Worm (Caenorhabditis elegans) whole organism, L4/young adult: ENCODE data around the gene clec-66.

Experiments
- W03F9.2 ChIP-seq: fragments of 150-350 bp; optimal IDR thresholded peaks from 2 replicates; lab custom pipeline; 2014; ENCODE audit warnings: missing biosample characterization, missing genetic modification characterization
- him-1 ChIP-seq: sonication (generic microtip); optimal IDR thresholded peaks from 2 replicates; lab custom pipeline; 2016; ENCODE audit warnings: missing genotype, missing genetic modification reagents, missing genetic modification characterization, missing compliant biosample characterization

DNA sequence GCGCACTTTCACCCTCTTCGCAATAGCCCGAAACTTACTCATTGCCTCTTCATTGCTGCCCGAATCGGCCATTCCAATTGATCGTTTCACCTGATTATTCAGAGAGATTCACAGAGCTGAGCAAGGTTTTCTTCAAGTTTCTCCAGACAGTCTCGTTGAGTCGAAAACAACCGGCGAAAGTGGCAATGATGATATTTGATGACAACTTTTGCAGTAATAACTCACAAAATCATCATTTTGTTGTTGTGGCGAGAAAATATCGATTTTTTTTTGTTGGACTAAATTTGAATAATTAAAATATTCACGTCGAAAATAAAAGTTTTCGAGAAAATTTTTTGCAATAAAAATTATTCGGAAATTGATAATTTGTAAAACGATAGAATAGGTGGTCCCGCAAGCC lies 38.6 kb upstream of the clec-66 start, which contains the start of gene snf-5:
- TF ChIP-seq W03F9.2 (tag; lab: Kevin White, UChicago): no peak
- no peak for TF ChIP-seq him-1 (tag; lab: Kevin White, UChicago)
